Fruit fly (Drosophila melanogaster): ENCODE data around the gene Atac3.
A peak's percentile ranks its signal among the peaks of the same experiment; 100 is the strongest.

Atac3 gene

DNA sequence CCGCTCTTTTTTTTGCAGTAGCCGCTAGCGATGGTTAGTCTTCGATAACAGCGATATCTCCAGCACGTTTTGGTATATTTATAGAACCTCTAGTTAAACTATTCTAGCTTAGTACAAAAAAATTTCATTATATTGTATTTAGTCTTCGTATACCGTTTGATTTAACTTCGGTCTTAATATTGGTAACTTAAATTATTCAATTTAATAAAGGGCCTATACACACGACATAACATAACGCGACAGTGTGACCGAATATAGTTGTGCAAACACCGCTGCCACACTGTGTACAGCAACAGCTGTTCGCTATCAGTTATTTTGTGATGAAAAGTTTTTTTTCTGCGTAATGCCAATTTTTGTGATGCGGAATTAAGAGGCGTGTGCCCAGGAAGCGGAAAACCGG is 33.4 kb upstream of the Atac3 start, which contains the start of the genes Cdc5 and CG1233:
Gene Cdc5, minus strand, starts transcription at position 183 of the 400 bp plus-strand sequence.
Gene CG1233, plus strand, starts transcription at position 272 of the 400 bp plus-strand sequence.
- TF ChIP-seq corto (GFP tag; optimal IDR thresholded peaks at IDR 0.05) = no peak
- TF ChIP-seq CG5245 (GFP tag; optimal IDR thresholded peaks at IDR 0.05) = no peak
- TF ChIP-seq lov (optimal IDR thresholded peaks at IDR 0.05) = no peak
- TF ChIP-seq lov (GFP tag; IDR thresholded peaks at IDR 0.05) = no peak
- TF ChIP-seq klu (GFP tag; IDR thresholded peaks at IDR 0.05) = no peak
- peak; percentile 100 for TF ChIP-seq CG18764 (GFP tag; optimal IDR thresholded peaks at IDR 0.05)
- TF ChIP-seq inv (GFP tag; IDR thresholded peaks at IDR 0.05; ENCODE audit: partially characterized antibody) = peak; percentile 42
- peak; percentile 71 for TF ChIP-seq CG10267 (tag; optimal IDR thresholded peaks at IDR 0.05)
- no peak for TF ChIP-seq prd (optimal IDR thresholded peaks at IDR 0.05)
- TF ChIP-seq prd (GFP tag; IDR thresholded peaks at IDR 0.05) = peak; percentile 31; the same call in 1 of the 3 replicates
- peak; percentile 27 for TF ChIP-seq Hr3 (GFP tag; optimal IDR thresholded peaks at IDR 0.05)
- TF ChIP-seq lmd (GFP tag; IDR thresholded peaks at IDR 0.05) = 0 out of 2 replicates have a peak, but pooled peaks have one; percentile 18
- peak; percentile 17 for TF ChIP-seq hkb (optimal IDR thresholded peaks at IDR 0.05)
- no peak for TF ChIP-seq hkb (GFP tag; IDR thresholded peaks at IDR 0.05)
- peak; percentile 92 to 98 for TF ChIP-seq crp (GFP tag; optimal IDR thresholded peaks at IDR 0.05)
- peak; percentile 82 for TF ChIP-seq Sin3A (optimal IDR thresholded peaks at IDR 0.05)
- peak; percentile 0 for TF ChIP-seq jumu (GFP tag; optimal IDR thresholded peaks at IDR 0.05)
- TF ChIP-seq CG12744 (GFP tag; optimal IDR thresholded peaks at IDR 0.05) = peak; percentile 34
- peak; percentile 41 for TF ChIP-seq fd102C (GFP tag; optimal IDR thresholded peaks at IDR 0.05)
- TF ChIP-seq pan (optimal IDR thresholded peaks at IDR 0.05) = no peak
- peak in 1 of 2 experiments; percentile 6 for TF ChIP-seq pan (GFP tag; optimal IDR thresholded peaks at IDR 0.05 in 1 of 2, IDR thresholded peaks at IDR 0.05 in 1 of 2)
- TF ChIP-seq CG30020 (tag; optimal IDR thresholded peaks at IDR 0.05) = peak; percentile 83
- peak; percentile 45 for TF ChIP-seq ewg (GFP tag; optimal IDR thresholded peaks at IDR 0.05)
- TF ChIP-seq E2f2 (GFP tag; IDR thresholded peaks at IDR 0.05) = peak; percentile 19; the same call in 1 of the 2 replicates
- TF ChIP-seq tin (GFP tag; optimal IDR thresholded peaks at IDR 0.05) = peak; percentile 19
- TF ChIP-seq CG10209 (GFP tag; optimal IDR thresholded peaks at IDR 0.05) = no peak
- peak; percentile 76 for TF ChIP-seq CG2116 (GFP tag; optimal IDR thresholded peaks at IDR 0.05)
- peak; percentile 30; the same call in 1 of the 2 replicates for TF ChIP-seq ssp (GFP tag; IDR thresholded peaks at IDR 0.05)
- TF ChIP-seq CG32772 (GFP tag; IDR thresholded peaks at IDR 0.05) = peak; percentile 63; the same call in 1 of the 2 replicates
- peak; percentile 31 for TF ChIP-seq CG9609 (GFP tag; optimal IDR thresholded peaks at IDR 0.05)
- no peak for TF ChIP-seq tio (GFP tag; optimal IDR thresholded peaks at IDR 0.05)
- peak; percentile 84 for TF ChIP-seq CG14710 (tag; optimal IDR thresholded peaks at IDR 0.05)
- TF ChIP-seq CG5953 (GFP tag; IDR thresholded peaks at IDR 0.05) = peak; percentile 23; the same call in 1 of the 2 replicates
- peak; percentile 22 for TF ChIP-seq zfh2 (GFP tag; optimal IDR thresholded peaks at IDR 0.05)
- peak; percentile 44 for TF ChIP-seq CG8924 (tag; optimal IDR thresholded peaks at IDR 0.05)
- peak; percentile 58 for TF ChIP-seq Hsf (GFP tag; optimal IDR thresholded peaks at IDR 0.05)
- no peak for TF ChIP-seq Lhr (GFP tag; optimal IDR thresholded peaks at IDR 0.05)
- TF ChIP-seq ci (GFP tag; IDR thresholded peaks at IDR 0.05) = peak; percentile 78
- TF ChIP-seq CG7987 (GFP tag; optimal IDR thresholded peaks at IDR 0.05) = peak; percentile 31
- TF ChIP-seq MBD-R2 (GFP tag; IDR thresholded peaks at IDR 0.05) = peak; percentile 96
- peak; percentile 40 for TF ChIP-seq ftz-f1 (GFP tag; optimal IDR thresholded peaks at IDR 0.05)
- TF ChIP-seq Dref (GFP tag; IDR thresholded peaks at IDR 0.05) = peak; percentile 58
- no peak for TF ChIP-seq danr (GFP tag; IDR thresholded peaks at IDR 0.05)
- TF ChIP-seq nmo (GFP tag; optimal IDR thresholded peaks at IDR 0.05) = peak; percentile 78
- TF ChIP-seq row (GFP tag; IDR thresholded peaks at IDR 0.05) = peak; percentile 68
- peak; percentile 63; the same call in 1 of the 3 replicates for TF ChIP-seq zfh1 (GFP tag; IDR thresholded peaks at IDR 0.05)
- TF ChIP-seq CG2712 (tag; optimal IDR thresholded peaks at IDR 0.05) = no peak
- peak; percentile 43; the same call in 1 of the 2 replicates for TF ChIP-seq Bgb (GFP tag; IDR thresholded peaks at IDR 0.05; ENCODE audit: partially characterized antibody)
- no peak for TF ChIP-seq CG7963 (GFP tag; IDR thresholded peaks at IDR 0.05; ENCODE audit: partially characterized antibody)
- peak; percentile 25 for TF ChIP-seq NC2β (GFP tag; optimal IDR thresholded peaks at IDR 0.05)
- TF ChIP-seq CG9727 (GFP tag; optimal IDR thresholded peaks at IDR 0.05) = peak; percentile 55
- TF ChIP-seq slp2 (GFP tag; optimal IDR thresholded peaks at IDR 0.05) = no peak
